Fruit fly (Drosophila melanogaster) whole organism, pupa: ENCODE data around the gene CG5968.
A peak's percentile ranks its signal among the peaks of the same experiment; 100 is the strongest.

Experiments
- CG10348 ChIP-seq: fragments of 200-800 bp; sonication (Bioruptor generic); IDR thresholded peaks from 2 replicates; pipeline ENCODE4 v1.3.6; 2022; ENCODE audit warnings: missing biosample characterization, missing genetic modification characterization
- CG34367 ChIP-seq: fragments of 200-800 bp; sonication (Bioruptor generic); optimal IDR thresholded peaks from 2 replicates; lab custom pipeline; 2018; ENCODE audit warnings: missing biosample characterization, mild to moderate bottlenecking, missing genetic modification characterization

dm6 chr2L:16502898-16503551 is 46.7 kb downstream of the CG5968 start:
- TF ChIP-seq CG34367 (tag; lab: Kevin White, UChicago) (peak; percentile 55), CG10348 (GFP tag; lab: Robert Waterston, UW) (no peak)
